Worm (Caenorhabditis elegans): ENCODE measurements around the gene F13D12.8.

The F13D12.8 gene

DNA sequence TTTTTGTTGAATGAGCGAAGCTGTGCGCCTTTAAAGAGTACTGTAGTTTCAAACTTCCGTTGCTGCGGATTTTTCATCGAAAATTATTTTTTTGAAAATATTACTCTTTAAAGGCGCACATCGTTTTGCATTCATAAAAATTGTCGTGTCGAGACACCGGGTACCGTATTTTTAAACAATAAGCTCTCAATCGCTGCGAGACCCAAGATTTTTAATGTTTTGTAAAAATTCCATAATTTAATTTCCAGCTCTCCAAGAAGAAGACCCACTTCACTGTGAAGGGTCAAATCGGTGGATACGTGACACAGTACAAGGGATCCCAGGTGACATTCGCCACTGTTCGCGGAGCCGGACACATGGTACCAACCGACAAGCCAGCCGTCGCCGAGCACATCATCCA lies 9.9 kb upstream of the F13D12.8 start:
- TF ChIP-seq ets-7 (tag; optimal IDR thresholded peaks at IDR 0.05) (no peak), aly-1 (tag; optimal IDR thresholded peaks at IDR 0.05) (no peak), ceh-13 (GFP tag; optimal IDR thresholded peaks at IDR 0.05) (no peak), hmbx-1 (tag; optimal IDR thresholded peaks at IDR 0.05) (no peak), hmg-4 (GFP tag; optimal IDR thresholded peaks at IDR 0.05) (no peak), hnd-1 (tag; optimal IDR thresholded peaks at IDR 0.05) (no peak), tbx-11 (GFP tag; IDR thresholded peaks at IDR 0.05) (no peak), ama-1 (optimal IDR thresholded peaks at IDR 0.05) (no peak), tbx-37 (GFP tag; conservative IDR thresholded peaks at IDR 0.05) (no peak), ceh-36 (tag; optimal IDR thresholded peaks at IDR 0.05) (no peak), tra-4 (tag; optimal IDR thresholded peaks at IDR 0.05) (no peak)

ce11 chrII:11739199-11739598 lies 6.8 kb upstream of the F13D12.8 start, which contains the start of gene ctsa-1.2:
Gene ctsa-1.2, plus strand, starts transcription at chrII:11739358.
- TF ChIP-seq pes-1 (GFP tag; IDR thresholded peaks at IDR 0.05) (no peak), tbx-11 (GFP tag; IDR thresholded peaks at IDR 0.05) (no peak), F13C5.2 (tag; optimal IDR thresholded peaks at IDR 0.05) (no peak), hnd-1 (tag; optimal IDR thresholded peaks at IDR 0.05) (no peak), scrt-1 (GFP tag; IDR thresholded peaks at IDR 0.05) (no peak), B0310.2 (tag; optimal IDR thresholded peaks at IDR 0.05) (no peak), ceh-13 (GFP tag; optimal IDR thresholded peaks at IDR 0.05) (no peak), ama-1 (optimal IDR thresholded peaks at IDR 0.05) (no peak), tra-4 (tag; optimal IDR thresholded peaks at IDR 0.05) (no peak)

DNA sequence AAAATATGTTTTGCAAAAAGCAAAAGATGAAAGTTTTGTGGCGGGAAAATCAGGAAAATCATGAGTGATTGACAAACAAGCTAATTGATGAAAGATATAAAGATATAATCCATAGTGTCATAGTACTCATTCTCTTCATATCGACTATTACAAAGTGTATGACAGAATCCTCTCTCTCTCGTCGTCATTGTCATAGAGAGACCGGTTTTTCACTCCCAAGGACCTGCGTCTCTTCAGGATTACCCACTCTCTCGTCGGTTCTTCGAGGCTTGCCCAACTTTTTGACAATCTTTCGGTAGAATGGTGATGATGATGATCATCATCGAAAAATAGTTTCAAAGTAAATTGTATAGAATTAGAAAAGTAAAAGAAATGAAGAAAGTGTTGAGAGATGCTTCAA lies 5.0 kb upstream of the F13D12.8 start:
- TF ChIP-seq tbx-11 (GFP tag; IDR thresholded peaks at IDR 0.05) (no peak), ets-7 (tag; optimal IDR thresholded peaks at IDR 0.05) (no peak), F13C5.2 (tag; optimal IDR thresholded peaks at IDR 0.05) (no peak), ceh-36 (tag; optimal IDR thresholded peaks at IDR 0.05) (no peak), hnd-1 (tag; optimal IDR thresholded peaks at IDR 0.05) (no peak), tra-4 (tag; optimal IDR thresholded peaks at IDR 0.05) (no peak), hmg-4 (GFP tag; optimal IDR thresholded peaks at IDR 0.05) (no peak), tbx-37 (GFP tag; conservative IDR thresholded peaks at IDR 0.05) (no peak), ama-1 (optimal IDR thresholded peaks at IDR 0.05) (no peak), sea-1 (GFP tag; conservative IDR thresholded peaks at IDR 0.05) (no peak), ceh-13 (GFP tag; optimal IDR thresholded peaks at IDR 0.05) (no peak), B0310.2 (tag; optimal IDR thresholded peaks at IDR 0.05) (no peak)

- TF ChIP-seq ets-7 (tag; optimal IDR thresholded peaks at IDR 0.05) (no peak), scrt-1 (GFP tag; IDR thresholded peaks at IDR 0.05) (no peak), aly-1 (tag; optimal IDR thresholded peaks at IDR 0.05) (no peak), F13C5.2 (tag; optimal IDR thresholded peaks at IDR 0.05) (no peak), ama-1 (optimal IDR thresholded peaks at IDR 0.05) (no peak), ceh-36 (tag; optimal IDR thresholded peaks at IDR 0.05) (no peak), sea-1 (GFP tag; conservative IDR thresholded peaks at IDR 0.05) (no peak), B0310.2 (tag; optimal IDR thresholded peaks at IDR 0.05) (no peak), hmg-4 (GFP tag; optimal IDR thresholded peaks at IDR 0.05) (no peak)
Observed at ce11 chrII:11733850-11734249, 1.5 kb upstream of the F13D12.8 start.

- TF ChIP-seq sea-1 (GFP tag; conservative IDR thresholded peaks at IDR 0.05) (no peak), ets-7 (tag; optimal IDR thresholded peaks at IDR 0.05) (no peak), pes-1 (GFP tag; IDR thresholded peaks at IDR 0.05) (no peak), tbx-37 (GFP tag; conservative IDR thresholded peaks at IDR 0.05) (no peak)
Observed at ce11 chrII:11731174-11731724, 1.1 kb downstream of the F13D12.8 start.

- TF ChIP-seq flt-1 (GFP tag; IDR thresholded peaks at IDR 0.05) (no peak), sea-1 (GFP tag; conservative IDR thresholded peaks at IDR 0.05) (no peak)
Observed at ce11 chrII:11729757-11730535, 2.4 kb downstream of the F13D12.8 start.

- no peak for TF ChIP-seq hnd-1 (tag; optimal IDR thresholded peaks at IDR 0.05)
- TF ChIP-seq scrt-1 (GFP tag; IDR thresholded peaks at IDR 0.05), result no peak
- no peak for TF ChIP-seq tra-4 (tag; optimal IDR thresholded peaks at IDR 0.05)
- no peak for TF ChIP-seq sea-1 (GFP tag; conservative IDR thresholded peaks at IDR 0.05)
- TF ChIP-seq hmbx-1 (tag; optimal IDR thresholded peaks at IDR 0.05), result no peak
- no peak for TF ChIP-seq F13C5.2 (tag; optimal IDR thresholded peaks at IDR 0.05)
- TF ChIP-seq tbx-11 (GFP tag; IDR thresholded peaks at IDR 0.05), result no peak
- TF ChIP-seq pes-1 (GFP tag; IDR thresholded peaks at IDR 0.05), result no peak
- TF ChIP-seq ceh-36 (tag; optimal IDR thresholded peaks at IDR 0.05), result no peak
- TF ChIP-seq tbx-37 (GFP tag; conservative IDR thresholded peaks at IDR 0.05), result no peak
- no peak for TF ChIP-seq ceh-13 (GFP tag; optimal IDR thresholded peaks at IDR 0.05)
- TF ChIP-seq B0310.2 (tag; optimal IDR thresholded peaks at IDR 0.05), result no peak
- no peak for TF ChIP-seq aly-1 (tag; optimal IDR thresholded peaks at IDR 0.05)
- no peak for TF ChIP-seq ama-1 (optimal IDR thresholded peaks at IDR 0.05)
Observed at ce11 chrII:11728545-11729105, 3.8 kb downstream of the F13D12.8 start, which contains the start of gene alh-8. Gene alh-8, plus strand, starts transcription at chrII:11729055.

ce11 chrII:11727438-11727837 lies 5.0 kb downstream of the F13D12.8 start:
- TF ChIP-seq B0310.2 (tag; optimal IDR thresholded peaks at IDR 0.05) (no peak), ceh-36 (tag; optimal IDR thresholded peaks at IDR 0.05) (no peak), flt-1 (GFP tag; IDR thresholded peaks at IDR 0.05) (no peak), ets-7 (tag; optimal IDR thresholded peaks at IDR 0.05) (no peak), F13C5.2 (tag; optimal IDR thresholded peaks at IDR 0.05) (no peak), aly-1 (tag; optimal IDR thresholded peaks at IDR 0.05) (no peak), hnd-1 (tag; optimal IDR thresholded peaks at IDR 0.05) (no peak), tbx-37 (GFP tag; conservative IDR thresholded peaks at IDR 0.05) (no peak), pes-1 (GFP tag; IDR thresholded peaks at IDR 0.05) (no peak), hmbx-1 (tag; optimal IDR thresholded peaks at IDR 0.05) (no peak), sea-1 (GFP tag; conservative IDR thresholded peaks at IDR 0.05) (no peak), tbx-11 (GFP tag; IDR thresholded peaks at IDR 0.05) (no peak)

Measured in whole organism, early embryonic.